Worm (Caenorhabditis elegans) whole organism, L3 larva: ENCODE results near the gene rho-1.
"Not testable (repeated sequence)": the region's sequence is repeated elsewhere in the genome, so short reads cannot be mapped to it uniquely, and the experiment has no call there.

Source experiments
- ceh-16 ChIP-seq: sonication (generic microtip); optimal IDR thresholded peaks from 2 replicates; lab custom pipeline; 2017; ENCODE audit warnings: missing biosample characterization, missing genetic modification characterization
- daf-12 ChIP-seq: fragments of 150-350 bp; optimal IDR thresholded peaks from 2 replicates; lab custom pipeline; 2014; ENCODE audit warnings: missing biosample characterization, missing genetic modification reagents, missing genetic modification characterization
- elt-1 ChIP-seq: fragments of 150-350 bp; optimal IDR thresholded peaks from 2 replicates; lab custom pipeline; 2014; ENCODE audit warnings: missing biosample characterization, missing genetic modification characterization

- not testable (repeated sequence) for TF ChIP-seq ceh-16, elt-1, daf-12 (tag; lab: Kevin White, UChicago)
Measured at ce11 chrIV:16470888-16471287, 17.9 kb downstream of the rho-1 start, which contains the start of gene VY10G11R.1.
